Worm (Caenorhabditis elegans): ENCODE measurements around the gene tut-2.

- TF ChIP-seq snpc-4 (tag; optimal IDR thresholded peaks at IDR 0.05) = no peak
- TF ChIP-seq mdl-1 (tag; optimal IDR thresholded peaks at IDR 0.05) = no peak
Observed at ce11 chrV:10662000-10662399, 4.0 kb downstream of the tut-2 start.
